Worm (Caenorhabditis elegans): ENCODE measurements around the gene twk-36.

ce11 chrV:17749181-17749580 is 2.3 kb upstream of the twk-36 start, which contains the start of gene R12G8.1:
- TF ChIP-seq lin-11 (tag; optimal IDR thresholded peaks at IDR 0.05) (no peak), sox-2 (GFP tag; IDR thresholded peaks at IDR 0.05) (no peak), K09A11.1 (tag; optimal IDR thresholded peaks at IDR 0.05; ENCODE audit: insufficient read depth) (no peak), ahr-1 (tag; optimal IDR thresholded peaks at IDR 0.05) (no peak), ceh-30 (tag; optimal IDR thresholded peaks at IDR 0.05) (no peak), ref-2 (tag; optimal IDR thresholded peaks at IDR 0.05) (no peak), ceh-24 (tag; optimal IDR thresholded peaks at IDR 0.05) (no peak)

Measured in whole organism, late embryonic.